Worm (Caenorhabditis elegans): ENCODE measurements around the gene mat-2.

- no peak for TF ChIP-seq flt-1 (GFP tag; IDR thresholded peaks at IDR 0.05)
- TF ChIP-seq cog-1 (tag; optimal IDR thresholded peaks at IDR 0.05) = no peak
- TF ChIP-seq T22C8.4 (GFP tag; IDR thresholded peaks at IDR 0.05) = no peak
Observed at ce11 chrII:11112419-11112818, at the start of gene mat-2.

Data from whole organism, midembryonic.